Fruit fly (Drosophila melanogaster) whole organism, prepupa: ENCODE data around the gene pr.

Experiments used
- Blimp-1 ChIP-seq: fragments of 200-800 bp; sonication (Bioruptor generic); optimal IDR thresholded peaks from 3 replicates; lab custom pipeline; 2017; ENCODE audit warnings: missing biosample characterization, missing genetic modification characterization, mild to moderate bottlenecking, moderate library complexity, missing genetic modification reagents
- CG10631 ChIP-seq: fragments of 200-800 bp; sonication (Bioruptor generic); optimal IDR thresholded peaks from 2 replicates; lab custom pipeline; 2016; ENCODE audit warnings: missing biosample characterization, missing genetic modification characterization
- CG10669 ChIP-seq: fragments of 200-800 bp; sonication (Bioruptor generic); optimal IDR thresholded peaks from 3 replicates; lab custom pipeline; 2018; ENCODE audit warnings: missing biosample characterization, mild to moderate bottlenecking, missing genetic modification characterization, moderate library complexity
- CG11294 ChIP-seq: fragments of 200-800 bp; sonication (Bioruptor generic); IDR thresholded peaks from 2 replicates; pipeline ENCODE4 v1.3.6; 2022; ENCODE audit warnings: missing biosample characterization, missing genetic modification characterization
- CG11762 ChIP-seq: fragments of 200-800 bp; sonication (Bioruptor generic); optimal IDR thresholded peaks from 3 replicates; lab custom pipeline; 2016; ENCODE audit warnings: missing biosample characterization, missing genetic modification characterization; ENCODE audit not compliant: insufficient read depth
- CG11902 ChIP-seq: fragments of 200-800 bp; sonication (Bioruptor generic); optimal IDR thresholded peaks from 3 replicates; lab custom pipeline; 2016; ENCODE audit warnings: missing biosample characterization, missing genetic modification characterization
- CG1621 ChIP-seq: fragments of 200-800 bp; sonication (Bioruptor generic); optimal IDR thresholded peaks from 3 replicates; lab custom pipeline; 2018; ENCODE audit warnings: missing biosample characterization, mild to moderate bottlenecking, missing genetic modification characterization
- CG31627 ChIP-seq: fragments of 200-800 bp; sonication (Bioruptor generic); optimal IDR thresholded peaks from 3 replicates; lab custom pipeline; 2016; ENCODE audit warnings: missing biosample characterization, missing genetic modification characterization
- CG34406 ChIP-seq: fragments of 200-800 bp; sonication (Bioruptor generic); optimal IDR thresholded peaks from 3 replicates; lab custom pipeline; 2016; ENCODE audit warnings: missing biosample characterization, missing genetic modification characterization
- CG3919 ChIP-seq: fragments of 200-800 bp; sonication (Bioruptor generic); optimal IDR thresholded peaks from 3 replicates; lab custom pipeline; 2016; ENCODE audit warnings: missing biosample characterization, missing genetic modification characterization
- CG4318 ChIP-seq: fragments of 200-800 bp; sonication (Bioruptor generic); optimal IDR thresholded peaks from 3 replicates; lab custom pipeline; 2017; ENCODE audit warnings: missing biosample characterization, mild to moderate bottlenecking, missing genetic modification characterization
- CG6163 ChIP-seq: fragments of 200-800 bp; sonication (Bioruptor generic); IDR thresholded peaks from 3 replicates; pipeline ENCODE4 v1.3.6; 2022; ENCODE audit warnings: missing biosample characterization, missing genetic modification characterization
- CG6808 ChIP-seq: fragments of 200-800 bp; sonication (Bioruptor generic); optimal IDR thresholded peaks from 3 replicates; lab custom pipeline; 2017; ENCODE audit warnings: missing biosample characterization, missing genetic modification characterization, mild to moderate bottlenecking, moderate library complexity, missing genetic modification reagents
- CG6854 ChIP-seq: fragments of 200-800 bp; sonication (Bioruptor generic); optimal IDR thresholded peaks from 2 replicates; lab custom pipeline; 2017; ENCODE audit warnings: missing biosample characterization, mild to moderate bottlenecking, missing genetic modification characterization
- CG8119 ChIP-seq: fragments of 200-800 bp; sonication (Bioruptor generic); IDR thresholded peaks from 3 replicates; pipeline ENCODE4 v1.3.6; 2022; ENCODE audit warnings: missing biosample characterization, missing genetic modification characterization
- CG8319 ChIP-seq: fragments of 200-800 bp; sonication (Bioruptor generic); optimal IDR thresholded peaks from 3 replicates; lab custom pipeline; 2016; ENCODE audit warnings: missing biosample characterization, missing genetic modification characterization
- CG9139 ChIP-seq: fragments of 200-800 bp; sonication (Bioruptor generic); optimal IDR thresholded peaks from 3 replicates; lab custom pipeline; 2017; ENCODE audit warnings: missing biosample characterization, mild to moderate bottlenecking, missing genetic modification characterization
- Eip75B ChIP-seq: fragments of 200-800 bp; sonication (Bioruptor generic); optimal IDR thresholded peaks from 3 replicates; lab custom pipeline; 2016; ENCODE audit warnings: missing biosample characterization, missing genetic modification characterization
- Eip78C ChIP-seq: fragments of 200-800 bp; sonication (Bioruptor generic); peaks from one replicate; lab custom pipeline; 2016; ENCODE audit warnings: missing biosample characterization, missing genetic modification characterization
- Eip93F ChIP-seq: fragments of 200-800 bp; sonication (Bioruptor generic); optimal IDR thresholded peaks from 2 replicates; lab custom pipeline; 2016; ENCODE audit warnings: missing biosample characterization, mild to moderate bottlenecking, missing genetic modification characterization
- Ets21C ChIP-seq: fragments of 200-800 bp; sonication (Bioruptor generic); optimal IDR thresholded peaks from 3 replicates; lab custom pipeline; 2016; ENCODE audit warnings: missing biosample characterization, missing genetic modification characterization
- Ets96B ChIP-seq: fragments of 200-800 bp; optimal IDR thresholded peaks from 2 replicates; lab custom pipeline; 2019; ENCODE audit warnings: missing biosample characterization, mild to moderate bottlenecking, missing genetic modification characterization, moderate library complexity
- Gug ChIP-seq: fragments of 200-800 bp; sonication (Bioruptor generic); IDR thresholded peaks from 2 replicates; pipeline ENCODE4 v1.3.6; 2022; ENCODE audit warnings: missing biosample characterization, missing genetic modification characterization
- Hr38 ChIP-seq: sonication (Bioruptor generic); optimal IDR thresholded peaks from 2 replicates; lab custom pipeline; 2016; ENCODE audit warnings: missing biosample characterization, missing genetic modification characterization
- Hr4 ChIP-seq: fragments of 200-800 bp; sonication (Bioruptor generic); optimal IDR thresholded peaks from 3 replicates; lab custom pipeline; 2016; ENCODE audit warnings: missing biosample characterization, missing genetic modification characterization
- Lpt ChIP-seq: fragments of 200-800 bp; sonication (Bioruptor generic); optimal IDR thresholded peaks from 3 replicates; lab custom pipeline; 2016; ENCODE audit warnings: missing biosample characterization, missing genetic modification characterization
- Met ChIP-seq: fragments of 200-800 bp; sonication (Bioruptor generic); optimal IDR thresholded peaks from 3 replicates; lab custom pipeline; 2016; ENCODE audit warnings: missing biosample characterization, missing genetic modification characterization
- OdsH ChIP-seq: fragments of 200-800 bp; sonication (Bioruptor generic); optimal IDR thresholded peaks from 3 replicates; lab custom pipeline; 2016; ENCODE audit warnings: missing biosample characterization, missing genetic modification characterization
- Smox ChIP-seq: fragments of 200-800 bp; sonication (Bioruptor generic); optimal IDR thresholded peaks from 3 replicates; lab custom pipeline; 2016; ENCODE audit warnings: missing biosample characterization, missing genetic modification characterization
- Sox14 ChIP-seq: fragments of 200-800 bp; sonication (Bioruptor generic); optimal IDR thresholded peaks from 3 replicates; lab custom pipeline; 2016; ENCODE audit warnings: missing biosample characterization, missing genetic modification characterization
- Sox15 ChIP-seq: fragments of 200-800 bp; sonication (Bioruptor generic); optimal IDR thresholded peaks from 3 replicates; lab custom pipeline; 2016; ENCODE audit warnings: missing biosample characterization, missing genetic modification characterization
- achi ChIP-seq: fragments of 200-800 bp; sonication (Bioruptor generic); optimal IDR thresholded peaks from 3 replicates; lab custom pipeline; 2016; ENCODE audit warnings: missing biosample characterization, missing genetic modification characterization
- acj6 ChIP-seq: fragments of 200-800 bp; sonication (Bioruptor generic); optimal IDR thresholded peaks from 3 replicates; lab custom pipeline; 2016; ENCODE audit warnings: missing biosample characterization, missing genetic modification characterization
- cyc ChIP-seq: fragments of 200-800 bp; sonication (Bioruptor generic); optimal IDR thresholded peaks from 3 replicates; lab custom pipeline; 2016; ENCODE audit warnings: missing biosample characterization, missing genetic modification characterization
- dac ChIP-seq: fragments of 200-800 bp; sonication (Bioruptor generic); optimal IDR thresholded peaks from 2 replicates; lab custom pipeline; 2017; ENCODE audit warnings: missing biosample characterization, mild to moderate bottlenecking, missing genetic modification characterization
- eg ChIP-seq: fragments of 200-800 bp; sonication (Bioruptor generic); IDR thresholded peaks from 3 replicates; pipeline ENCODE4 v1.3.6; 2022; ENCODE audit warnings: missing biosample characterization, missing genetic modification characterization
- fd59A ChIP-seq: fragments of 200-800 bp; sonication (Bioruptor generic); optimal IDR thresholded peaks from 2 replicates; lab custom pipeline; 2017; ENCODE audit warnings: missing biosample characterization, mild to moderate bottlenecking, missing genetic modification characterization, missing genetic modification reagents
- fd85E ChIP-seq: fragments of 200-800 bp; sonication (Bioruptor generic); optimal IDR thresholded peaks from 3 replicates; lab custom pipeline; 2016; ENCODE audit warnings: missing biosample characterization, missing genetic modification characterization
- net ChIP-seq: fragments of 200-800 bp; sonication (Bioruptor generic); optimal IDR thresholded peaks from 3 replicates; lab custom pipeline; 2016; ENCODE audit warnings: missing biosample characterization, missing genetic modification characterization
- pdm3 ChIP-seq: fragments of 200-800 bp; sonication (Bioruptor generic); optimal IDR thresholded peaks from 3 replicates; lab custom pipeline; 2016; ENCODE audit warnings: missing biosample characterization, missing genetic modification characterization
- ss ChIP-seq, 2 experiments: fragments of 200-800 bp; sonication (Bioruptor generic); optimal IDR thresholded peaks; 2 replicates in 1 of 2; 3 replicates in 1 of 2; lab custom pipeline; 2017 to 2018; ENCODE audit warnings: mild to moderate bottlenecking in 2 of 2, missing biosample characterization in 2 of 2, missing genetic modification characterization in 2 of 2, moderate library complexity in 1 of 2
- vri ChIP-seq: fragments of 200-800 bp; sonication (Bioruptor generic); optimal IDR thresholded peaks from 3 replicates; lab custom pipeline; 2016; ENCODE audit warnings: missing biosample characterization, mild to moderate bottlenecking, missing genetic modification characterization

The pr gene

DNA sequence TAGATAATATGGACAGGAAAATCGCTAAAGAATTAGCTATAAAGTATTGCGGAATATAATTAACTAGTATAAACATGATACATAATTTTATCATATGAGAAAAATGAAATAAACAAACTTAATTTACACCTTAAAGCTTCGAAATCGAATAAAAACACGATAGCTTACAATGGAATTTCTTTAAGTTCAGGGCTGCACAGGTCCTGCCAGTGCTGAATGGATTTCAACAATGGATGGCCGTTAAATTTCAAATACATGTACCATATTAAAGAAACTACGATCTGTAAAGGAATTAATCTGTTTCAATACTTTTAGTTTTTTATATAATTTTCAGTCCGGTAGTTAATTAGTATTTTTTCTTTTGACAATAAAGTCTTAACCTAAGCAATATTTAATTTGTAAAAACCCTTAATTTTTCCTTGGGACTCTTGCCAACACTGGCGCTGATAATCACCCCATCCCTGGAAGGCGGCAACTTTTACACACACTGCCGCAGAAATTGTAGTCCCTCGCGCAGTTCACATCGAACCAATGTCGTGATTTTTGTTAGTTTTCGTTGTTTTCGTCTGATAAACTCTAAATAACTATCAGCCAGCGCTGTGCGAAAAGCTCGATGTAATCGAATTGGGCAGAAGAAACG is 14.1 kb downstream of the pr start, which contains the start of the genes barr and lok (continued):
- no peak for TF ChIP-seq CG6808 (GFP tag; lab: Kevin White, UChicago)
- TF ChIP-seq CG3919 (GFP tag; lab: Kevin White, UChicago) = peak; percentile 41
- TF ChIP-seq CG1621 = no peak
- TF ChIP-seq CG4318 (GFP tag; lab: Kevin White, UChicago) = no peak
- TF ChIP-seq Met (GFP tag; lab: Kevin White, UChicago) = no peak
- no peak for TF ChIP-seq CG8119
- TF ChIP-seq CG6854 (GFP tag; lab: Kevin White, UChicago) = no peak
- peak; percentile 56 for TF ChIP-seq OdsH (GFP tag; lab: Kevin White, UChicago)
- TF ChIP-seq CG11294 (GFP tag; lab: Robert Waterston, UW) = no peak
- TF ChIP-seq pdm3 (GFP tag; lab: Kevin White, UChicago) = peak; percentile 69
- 0 out of 3 replicates have a peak, but pooled peaks have one; percentile 21 for TF ChIP-seq eg (GFP tag; lab: Robert Waterston, UW)
- no peak for TF ChIP-seq Hr38 (GFP tag; lab: Kevin White, UChicago)
- TF ChIP-seq CG11762 = peak; percentile 1
- TF ChIP-seq Sox15 (GFP tag; lab: Kevin White, UChicago) = peak; percentile 58
- peak; percentile 75 for TF ChIP-seq CG31627 (GFP tag; lab: Kevin White, UChicago)
- peak; percentile 41 for TF ChIP-seq Ets21C (GFP tag; lab: Kevin White, UChicago)
- TF ChIP-seq CG34406 = peak; percentile 14
- TF ChIP-seq Eip78C (GFP tag; lab: Kevin White, UChicago) = peak; percentile 38
- no peak for TF ChIP-seq CG6163 (GFP tag; lab: Robert Waterston, UW)
- TF ChIP-seq cyc (GFP tag; lab: Kevin White, UChicago) = peak; percentile 47
- TF ChIP-seq acj6 (GFP tag; lab: Kevin White, UChicago) = peak; percentile 47
- no peak for TF ChIP-seq Gug (GFP tag; lab: Robert Waterston, UW)
- no peak for TF ChIP-seq Eip93F (GFP tag; lab: Kevin White, UChicago)
- no peak for TF ChIP-seq vri (GFP tag; lab: Kevin White, UChicago)
- peak; percentile 53 for TF ChIP-seq Smox (GFP tag; lab: Kevin White, UChicago)
- TF ChIP-seq net (GFP tag; lab: Kevin White, UChicago) = no peak
- TF ChIP-seq CG9139 (GFP tag; lab: Kevin White, UChicago) = no peak
- TF ChIP-seq CG10669 (GFP tag; lab: Kevin White, UChicago) = no peak
- peak; percentile 49 for TF ChIP-seq achi (GFP tag; lab: Kevin White, UChicago)
- TF ChIP-seq CG11902 = peak; percentile 35
- TF ChIP-seq Sox14 (GFP tag; lab: Kevin White, UChicago) = peak; percentile 60
- TF ChIP-seq Eip75B (GFP tag; lab: Kevin White, UChicago) = no peak
- TF ChIP-seq dac = no peak
- peak; percentile 42 for TF ChIP-seq Ets96B (tag; lab: Kevin White, UChicago)
- TF ChIP-seq fd59A (GFP tag; lab: Kevin White, UChicago) = peak; percentile 31
- TF ChIP-seq Blimp-1 = no peak
- TF ChIP-seq Lpt (GFP tag; lab: Kevin White, UChicago) = no peak
- TF ChIP-seq fd85E (GFP tag; lab: Kevin White, UChicago) = no peak
- no peak for TF ChIP-seq ss (GFP tag; optimal IDR thresholded peaks at IDR 0.05; lab: Kevin White, UChicago)
- TF ChIP-seq Hr4 (GFP tag; lab: Kevin White, UChicago) = peak; percentile 49

DNA sequence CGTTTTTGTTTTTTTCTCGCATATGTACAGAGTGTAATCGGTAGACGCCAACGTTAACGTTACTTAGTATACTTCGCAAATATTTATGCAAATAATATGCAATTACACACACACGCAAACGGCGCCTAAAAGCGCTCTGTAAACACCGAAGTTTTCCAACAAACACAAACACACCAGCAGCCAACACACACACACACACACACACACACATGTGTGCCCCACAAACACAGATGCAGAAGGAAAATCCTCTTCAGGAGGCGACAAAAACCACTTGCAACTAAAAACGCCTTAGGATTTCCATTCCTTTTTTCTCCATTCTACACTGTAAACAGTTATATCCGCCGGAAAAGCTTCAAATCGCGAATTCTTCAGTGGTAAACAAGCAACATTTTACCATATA is 17.9 kb downstream of the pr start:
- no peak for TF ChIP-seq CG8319 (GFP tag; lab: Kevin White, UChicago)
- no peak for TF ChIP-seq achi (GFP tag; lab: Kevin White, UChicago)
- peak; percentile 9 for TF ChIP-seq CG10631
- TF ChIP-seq Gug (GFP tag; lab: Robert Waterston, UW) = 0 out of 2 replicates have a peak, but pooled peaks have one; percentile 15
- TF ChIP-seq Sox15 (GFP tag; lab: Kevin White, UChicago) = no peak
